Worm (Caenorhabditis elegans): Measurements from ENCODE around the gene snf-12.

The snf-12 gene

DNA sequence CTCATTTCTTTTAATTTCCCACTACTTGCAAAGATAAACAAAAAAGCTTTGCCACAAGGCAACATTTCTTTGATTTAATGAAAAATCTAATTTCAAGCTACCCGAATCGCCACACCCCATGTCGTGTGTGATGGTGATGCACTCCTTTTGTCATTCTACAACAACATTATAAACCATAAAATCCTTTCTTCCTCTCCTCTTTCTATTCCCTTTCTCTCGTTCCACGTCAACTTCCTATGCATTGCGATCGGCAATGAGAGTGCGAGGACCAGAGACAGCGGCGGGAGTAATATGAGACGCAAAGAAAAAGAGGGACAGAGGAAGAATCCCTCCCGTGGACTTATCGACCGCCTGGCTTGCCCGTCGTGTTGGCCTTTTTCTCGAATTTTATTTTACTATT lies 38.8 kb downstream of the snf-12 start:
- no peak for TF ChIP-seq flt-1 (GFP tag; IDR thresholded peaks at IDR 0.05)
- no peak for TF ChIP-seq ref-1 (GFP tag; conservative IDR thresholded peaks at IDR 0.05)
- TF ChIP-seq ztf-23 (GFP tag; IDR thresholded peaks at IDR 0.05), result no peak
- peak; percentile 46 for TF ChIP-seq cog-1 (tag; optimal IDR thresholded peaks at IDR 0.05)
- no peak for TF ChIP-seq klf-2 (GFP tag; conservative IDR thresholded peaks at IDR 0.05)
- TF ChIP-seq T22C8.4 (GFP tag; IDR thresholded peaks at IDR 0.05), result 0 out of 2 replicates have a peak, but pooled peaks have one; percentile 29

DNA sequence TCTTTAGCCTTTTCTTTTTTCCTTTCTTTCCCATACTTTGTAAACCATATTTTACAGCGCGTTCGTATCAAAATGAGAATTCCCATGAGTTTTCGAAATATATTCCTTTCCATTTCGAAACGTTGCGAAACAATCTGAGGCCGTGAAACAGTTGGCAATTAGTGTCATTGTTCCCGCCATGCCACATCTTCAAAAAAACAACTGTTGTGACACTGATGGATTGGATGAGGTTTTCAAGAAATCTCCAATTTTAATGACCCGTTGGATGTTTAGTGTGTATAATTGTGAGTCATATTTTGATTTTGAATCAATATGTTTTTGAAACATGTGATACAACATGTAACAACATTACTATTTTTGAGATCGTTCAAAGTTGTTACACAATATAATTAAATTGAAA lies 39.8 kb downstream of the snf-12 start:
- no peak for TF ChIP-seq klf-2 (GFP tag; conservative IDR thresholded peaks at IDR 0.05)
- no peak for TF ChIP-seq cog-1 (tag; optimal IDR thresholded peaks at IDR 0.05)

DNA sequence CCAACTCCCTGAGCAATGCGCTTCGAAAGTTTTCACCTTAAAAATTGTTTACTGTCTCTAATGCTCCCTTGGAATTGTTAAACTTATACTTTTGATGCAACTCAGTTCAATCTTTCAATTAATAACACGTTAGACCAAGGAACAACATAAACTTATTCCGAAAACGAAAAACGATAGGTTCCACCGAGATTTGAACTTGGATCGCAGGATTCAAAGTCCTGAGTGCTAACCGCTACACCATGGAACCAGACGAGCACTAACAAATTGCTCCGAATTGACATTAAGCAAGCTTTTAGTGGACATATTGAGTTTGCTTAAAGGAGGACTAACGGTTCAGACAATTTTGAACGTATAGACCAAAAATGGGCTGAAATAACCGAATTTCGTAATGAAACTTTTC lies 45.2 kb downstream of the snf-12 start:
- TF ChIP-seq flt-1 (GFP tag; IDR thresholded peaks at IDR 0.05) (no peak), med-1 (GFP tag; optimal IDR thresholded peaks at IDR 0.05; ENCODE audit: insufficient read depth) (no peak), T22C8.4 (GFP tag; IDR thresholded peaks at IDR 0.05) (no peak), ref-1 (GFP tag; conservative IDR thresholded peaks at IDR 0.05) (no peak), cog-1 (tag; optimal IDR thresholded peaks at IDR 0.05) (no peak), ztf-29 (GFP tag; IDR thresholded peaks at IDR 0.05) (no peak), tab-1 (GFP tag; IDR thresholded peaks at IDR 0.05) (no peak), klf-2 (GFP tag; conservative IDR thresholded peaks at IDR 0.05) (no peak), ztf-23 (GFP tag; IDR thresholded peaks at IDR 0.05) (no peak)

DNA sequence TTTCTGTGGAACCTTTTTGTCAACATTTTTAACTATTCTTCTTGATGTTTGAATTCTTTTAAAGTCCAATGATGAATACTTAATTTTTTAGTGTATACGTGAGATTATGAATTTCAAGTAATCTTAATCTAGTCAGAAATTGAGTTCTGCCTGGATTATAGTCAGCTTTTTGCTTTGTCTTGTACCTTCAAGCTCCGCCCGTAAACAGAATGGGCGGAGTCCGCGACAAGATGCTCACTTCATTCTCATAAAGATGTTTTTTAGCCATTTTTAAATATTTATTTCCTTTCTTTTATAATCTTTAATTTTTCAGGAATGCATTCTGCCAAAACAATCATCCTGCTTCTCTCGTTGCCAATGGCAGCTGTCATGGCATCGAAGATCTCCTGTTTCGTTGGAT lies 47.6 kb downstream of the snf-12 start, which contains the start of gene F47E1.1:
F47E1.1 (plus strand) TSS at position 301 of the 400 bp plus-strand sequence.
- no peak for TF ChIP-seq ref-1 (GFP tag; conservative IDR thresholded peaks at IDR 0.05)
- TF ChIP-seq flt-1 (GFP tag; IDR thresholded peaks at IDR 0.05), result no peak
- TF ChIP-seq tab-1 (GFP tag; IDR thresholded peaks at IDR 0.05), result no peak
- TF ChIP-seq cog-1 (tag; optimal IDR thresholded peaks at IDR 0.05), result no peak
- TF ChIP-seq med-1 (GFP tag; optimal IDR thresholded peaks at IDR 0.05; ENCODE audit: insufficient read depth), result no peak

DNA sequence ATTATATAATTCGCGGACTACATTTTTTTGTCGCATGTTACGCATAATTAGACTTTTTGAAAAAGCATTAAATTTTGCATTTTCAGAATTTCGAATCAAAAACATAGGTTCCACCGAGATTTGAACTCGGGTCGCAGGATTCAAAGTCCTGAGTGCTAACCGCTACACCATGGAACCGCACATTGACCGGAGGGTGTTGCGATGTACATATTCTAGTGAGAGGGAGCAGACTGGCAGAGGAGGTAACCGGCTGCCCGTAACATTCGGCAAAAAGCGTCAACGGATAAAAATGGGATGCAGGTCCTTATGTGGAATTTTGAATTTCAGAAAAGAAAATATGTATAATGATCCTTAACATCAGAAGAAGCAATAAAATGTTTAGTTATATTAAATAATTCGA lies 48.9 kb downstream of the snf-12 start:
- peak; percentile 61; the same call in 1 of the 2 replicates for TF ChIP-seq ztf-29 (GFP tag; IDR thresholded peaks at IDR 0.05)
- peak; percentile 74 for TF ChIP-seq klf-2 (GFP tag; conservative IDR thresholded peaks at IDR 0.05)
- TF ChIP-seq med-1 (GFP tag; optimal IDR thresholded peaks at IDR 0.05; ENCODE audit: insufficient read depth), result no peak
- no peak for TF ChIP-seq cog-1 (tag; optimal IDR thresholded peaks at IDR 0.05)
- TF ChIP-seq ztf-23 (GFP tag; IDR thresholded peaks at IDR 0.05), result peak; percentile 81
- TF ChIP-seq T22C8.4 (GFP tag; IDR thresholded peaks at IDR 0.05), result peak; percentile 74
- peak; percentile 86; the same call in 1 of the 2 replicates for TF ChIP-seq tab-1 (GFP tag; IDR thresholded peaks at IDR 0.05)
- TF ChIP-seq flt-1 (GFP tag; IDR thresholded peaks at IDR 0.05), result peak; percentile 93
- peak; percentile 75 for TF ChIP-seq ref-1 (GFP tag; conservative IDR thresholded peaks at IDR 0.05)

DNA sequence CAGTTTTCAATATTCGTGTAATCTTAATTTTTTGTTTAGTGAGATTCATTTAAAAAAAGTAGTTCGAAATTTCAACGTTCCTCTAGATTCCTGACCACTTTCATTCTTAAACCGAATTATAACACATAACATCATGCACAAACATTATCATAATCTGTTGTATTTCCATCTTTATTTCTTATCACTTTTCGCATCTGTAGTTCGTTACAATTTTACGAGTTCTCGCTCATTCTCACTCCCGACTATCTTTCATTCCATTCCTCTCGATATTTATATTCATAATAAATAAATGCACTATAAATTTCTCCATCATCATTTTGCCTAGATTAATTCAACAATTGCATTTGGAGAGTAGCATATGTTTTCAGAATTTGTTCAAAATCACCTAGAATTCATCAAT lies 51.9 kb downstream of the snf-12 start:
- TF ChIP-seq cog-1 (tag; optimal IDR thresholded peaks at IDR 0.05) (no peak), klf-2 (GFP tag; conservative IDR thresholded peaks at IDR 0.05) (no peak), T22C8.4 (GFP tag; IDR thresholded peaks at IDR 0.05) (no peak), tab-1 (GFP tag; IDR thresholded peaks at IDR 0.05) (no peak), ztf-29 (GFP tag; IDR thresholded peaks at IDR 0.05) (no peak)

DNA sequence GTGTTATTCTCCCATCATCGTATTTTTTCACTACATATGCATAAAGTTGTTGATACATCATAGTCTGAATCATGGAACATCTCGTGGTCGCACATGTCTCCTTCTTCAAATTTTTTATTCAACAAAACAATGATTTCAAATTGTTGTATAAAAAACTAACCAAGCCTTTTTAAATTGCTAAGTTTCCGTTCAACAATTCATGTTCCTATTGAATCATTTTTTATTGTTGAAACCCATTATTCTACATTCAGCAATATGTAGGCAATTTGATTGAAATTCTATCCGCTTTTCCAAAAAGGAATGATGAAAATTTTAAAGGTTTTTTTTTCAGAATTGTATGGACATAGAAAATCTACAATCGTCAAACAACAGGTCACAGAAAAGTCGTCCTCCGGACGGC lies 53.4 kb downstream of the snf-12 start, which contains the start of gene ajm-1:
ajm-1 (plus strand) TSS at position 301 of the 400 bp plus-strand sequence.
- no peak for TF ChIP-seq ztf-23 (GFP tag; IDR thresholded peaks at IDR 0.05)
- no peak for TF ChIP-seq ztf-29 (GFP tag; IDR thresholded peaks at IDR 0.05)
- no peak for TF ChIP-seq ref-1 (GFP tag; conservative IDR thresholded peaks at IDR 0.05)
- TF ChIP-seq flt-1 (GFP tag; IDR thresholded peaks at IDR 0.05), result no peak
- no peak for TF ChIP-seq med-1 (GFP tag; optimal IDR thresholded peaks at IDR 0.05; ENCODE audit: insufficient read depth)
- no peak for TF ChIP-seq tab-1 (GFP tag; IDR thresholded peaks at IDR 0.05)
- no peak for TF ChIP-seq T22C8.4 (GFP tag; IDR thresholded peaks at IDR 0.05)
- no peak for TF ChIP-seq cog-1 (tag; optimal IDR thresholded peaks at IDR 0.05)
- no peak for TF ChIP-seq klf-2 (GFP tag; conservative IDR thresholded peaks at IDR 0.05)
